Worm (Caenorhabditis elegans): ENCODE data around the gene sfxn-5.

Gene sfxn-5

ce11 chrII:8091528-8091927 is 13.3 kb downstream of the sfxn-5 start (continued):
- peak; percentile 18 for TF ChIP-seq C16A3.4 (tag; optimal IDR thresholded peaks at IDR 0.05)
- peak; percentile 87 for TF ChIP-seq nhr-71 (tag; optimal IDR thresholded peaks at IDR 0.05)
- TF ChIP-seq nhr-11 (tag; optimal IDR thresholded peaks at IDR 0.05) = no peak
- peak; percentile 59 to 67 for TF ChIP-seq lsy-2 (tag; optimal IDR thresholded peaks at IDR 0.05)
- peak; percentile 49 for TF ChIP-seq dsc-1 (tag; optimal IDR thresholded peaks at IDR 0.05)
- TF ChIP-seq zip-4 (GFP tag; optimal IDR thresholded peaks at IDR 0.05) = peak; percentile 57
- TF ChIP-seq hpl-2 (GFP tag; optimal IDR thresholded peaks at IDR 0.05) = peak; percentile 62
- TF ChIP-seq grh-1 (GFP tag; IDR thresholded peaks at IDR 0.05) = peak; percentile 62
- no peak for TF ChIP-seq ztf-11 (tag; optimal IDR thresholded peaks at IDR 0.05)
- peak; percentile 39 for TF ChIP-seq pax-3 (tag; optimal IDR thresholded peaks at IDR 0.05)
- peak; percentile 62 to 70 for TF ChIP-seq efl-1 (optimal IDR thresholded peaks at IDR 0.05)
- peak; percentile 23 to 95 for TF ChIP-seq efl-1 (GFP tag; optimal IDR thresholded peaks at IDR 0.05 in 1 of 2)
- TF ChIP-seq fkh-8 (tag; optimal IDR thresholded peaks at IDR 0.05) = peak; percentile 42
- TF ChIP-seq isw-1 (GFP tag; IDR thresholded peaks at IDR 0.05) = peak; percentile 11; the same call in 1 of the 2 replicates
- TF ChIP-seq unc-30 (tag; optimal IDR thresholded peaks at IDR 0.05) = no peak
- TF ChIP-seq nhr-237 (tag; optimal IDR thresholded peaks at IDR 0.05) = no peak
- peak; percentile 78 for TF ChIP-seq elt-2 (tag; optimal IDR thresholded peaks at IDR 0.05)
- TF ChIP-seq blmp-1 (tag; optimal IDR thresholded peaks at IDR 0.05) = no peak
- TF ChIP-seq C04F5.9 (tag; optimal IDR thresholded peaks at IDR 0.05) = no peak
- peak; percentile 34 for TF ChIP-seq lin-13 (GFP tag; optimal IDR thresholded peaks at IDR 0.05)
- no peak for TF ChIP-seq alr-1 (tag; optimal IDR thresholded peaks at IDR 0.05; ENCODE audit: borderline replicate concordance)
- peak; percentile 48 for TF ChIP-seq lin-39 (tag; optimal IDR thresholded peaks at IDR 0.05)
- no peak for TF ChIP-seq aha-1 (tag; optimal IDR thresholded peaks at IDR 0.05)
- peak; percentile 43 for TF ChIP-seq aly-2 (tag; optimal IDR thresholded peaks at IDR 0.05)
- peak; percentile 63 for TF ChIP-seq nhr-77 (tag; optimal IDR thresholded peaks at IDR 0.05)
- TF ChIP-seq vab-15 (tag; optimal IDR thresholded peaks at IDR 0.05) = no peak
- peak; percentile 92 for TF ChIP-seq nhr-85 (tag)
- TF ChIP-seq ceh-82 (tag; optimal IDR thresholded peaks at IDR 0.05) = peak; percentile 69 to 83 (median 74)

DNA sequence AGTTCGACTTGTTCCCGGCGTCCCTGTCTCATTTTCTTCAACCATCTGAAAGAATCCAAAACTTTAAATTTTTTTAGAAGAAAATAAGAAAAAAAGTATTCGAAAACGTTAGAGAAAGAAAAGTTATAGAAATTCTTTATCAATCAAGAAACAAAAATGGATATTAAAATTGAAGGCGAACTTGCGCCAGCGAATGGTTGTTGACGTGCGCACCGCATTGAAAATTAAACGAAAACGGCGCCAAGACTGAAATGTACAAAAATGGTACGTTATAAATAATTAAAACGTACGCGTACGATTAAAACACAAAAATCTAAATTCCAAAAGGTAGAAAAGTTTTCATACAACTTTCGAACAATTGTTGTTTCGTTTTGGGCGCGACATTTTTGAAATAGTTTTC is 18.0 kb downstream of the sfxn-5 start, which contains the start of gene K02C4.3:
TSS of gene K02C4.3 (minus strand) at position 51 of the 400 bp plus-strand sequence.
- TF ChIP-seq snu-23 (GFP tag; optimal IDR thresholded peaks at IDR 0.05) (peak; percentile 85), nhr-76 (tag; optimal IDR thresholded peaks at IDR 0.05) (no peak), isw-1 (GFP tag; IDR thresholded peaks at IDR 0.05) (peak; percentile 59), lin-35 (GFP tag; optimal IDR thresholded peaks at IDR 0.05) (peak; percentile 87 to 95), hpl-2 (GFP tag; optimal IDR thresholded peaks at IDR 0.05) (no peak), aha-1 (tag; optimal IDR thresholded peaks at IDR 0.05) (no peak), fkh-4 (tag; optimal IDR thresholded peaks at IDR 0.05; ENCODE audit: borderline replicate concordance) (peak; percentile 12), Y116A8C.19 (tag; optimal IDR thresholded peaks at IDR 0.05; ENCODE audit: borderline replicate concordance) (no peak), tbx-2 (tag; optimal IDR thresholded peaks at IDR 0.05) (peak; percentile 77), snpc-4 (tag; optimal IDR thresholded peaks at IDR 0.05) (peak; percentile 89), rnt-1 (tag; optimal IDR thresholded peaks at IDR 0.05) (peak; percentile 72), mep-1 (tag; optimal IDR thresholded peaks at IDR 0.05) (peak; percentile 87), ceh-8 (GFP tag; optimal IDR thresholded peaks at IDR 0.05) (peak; percentile 72), lin-15B (tag; optimal IDR thresholded peaks at IDR 0.05) (peak; percentile 42), hlh-17 (GFP tag; optimal IDR thresholded peaks at IDR 0.05; ENCODE audit: borderline replicate concordance) (no peak), efl-1 (optimal IDR thresholded peaks at IDR 0.05) (peak; percentile 90 to 93), efl-1 (GFP tag; optimal IDR thresholded peaks at IDR 0.05 in 1 of 2) (peak; percentile 90 to 99), C04F5.9 (tag; optimal IDR thresholded peaks at IDR 0.05) (peak; percentile 55), zip-4 (GFP tag; optimal IDR thresholded peaks at IDR 0.05) (peak; percentile 28), unc-62 (GFP tag; optimal IDR thresholded peaks at IDR 0.05) (no peak), aly-2 (tag; optimal IDR thresholded peaks at IDR 0.05) (peak; percentile 24), nhr-77 (tag; optimal IDR thresholded peaks at IDR 0.05) (peak; percentile 33), swsn-7 (tag; optimal IDR thresholded peaks at IDR 0.05) (peak; percentile 76), nhr-71 (tag; optimal IDR thresholded peaks at IDR 0.05) (peak; percentile 85), fkh-8 (tag; optimal IDR thresholded peaks at IDR 0.05) (peak; percentile 43), unc-130 (tag; optimal IDR thresholded peaks at IDR 0.05) (peak; percentile 64), lin-14 (GFP tag; optimal IDR thresholded peaks at IDR 0.05) (peak; percentile 75), unc-30 (tag; optimal IDR thresholded peaks at IDR 0.05) (no peak), lin-13 (GFP tag; optimal IDR thresholded peaks at IDR 0.05) (peak; percentile 49), lsy-2 (tag; optimal IDR thresholded peaks at IDR 0.05) (peak; percentile 87 to 90), ets-5 (GFP tag; IDR thresholded peaks at IDR 0.05) (no peak), nhr-90 (tag; optimal IDR thresholded peaks at IDR 0.05; ENCODE audit: poor library complexity) (peak; percentile 77), lin-39 (tag; optimal IDR thresholded peaks at IDR 0.05) (peak; percentile 60), nhr-12 (tag; optimal IDR thresholded peaks at IDR 0.05) (no peak), pax-3 (tag; optimal IDR thresholded peaks at IDR 0.05) (no peak), egl-13 (tag; optimal IDR thresholded peaks at IDR 0.05) (peak; percentile 44), ceh-82 (tag; optimal IDR thresholded peaks at IDR 0.05) (peak; percentile 51 to 66 (median 62)), fos-1 (tag; optimal IDR thresholded peaks at IDR 0.05) (peak; percentile 31)

Data from whole organism, L1 larva.